Worm (Caenorhabditis elegans) whole organism, L1 larva: ENCODE measurements around the gene copd-1.

Experiments
- C04F5.9 ChIP-seq: sonication (generic microtip); optimal IDR thresholded peaks from 2 replicates; lab custom pipeline; 2016; ENCODE audit warnings: missing genetic modification characterization, missing compliant biosample characterization
- C16A3.4 ChIP-seq: fragments of 150-350 bp; optimal IDR thresholded peaks from 2 replicates; lab custom pipeline; 2014; ENCODE audit warnings: missing biosample characterization, missing genetic modification characterization
- F16B12.6 ChIP-seq: fragments of 150-350 bp; optimal IDR thresholded peaks from 2 replicates; lab custom pipeline; 2014; ENCODE audit warnings: missing biosample characterization, missing genetic modification characterization
- aha-1 ChIP-seq: fragments of 150-350 bp; optimal IDR thresholded peaks from 2 replicates; lab custom pipeline; 2014; ENCODE audit warnings: missing biosample characterization, missing genetic modification characterization
- alr-1 ChIP-seq: fragments of 200-800 bp; sonication (Bioruptor generic); optimal IDR thresholded peaks from 2 replicates; lab custom pipeline; 2018; ENCODE audit warnings: borderline replicate concordance, mild to moderate bottlenecking, missing genetic modification characterization, missing compliant biosample characterization
- aly-2 ChIP-seq: fragments of 150-350 bp; optimal IDR thresholded peaks from 2 replicates; lab custom pipeline; 2014; ENCODE audit warnings: missing biosample characterization, missing genetic modification characterization
- ama-1 ChIP-seq: fragments of 150-350 bp; optimal IDR thresholded peaks from 2 replicates; lab custom pipeline; 2014
- ceh-63 ChIP-seq: fragments of 200-800 bp; sonication (Bioruptor generic); optimal IDR thresholded peaks from 2 replicates; lab custom pipeline; 2018; ENCODE audit warnings: mild to moderate bottlenecking, missing genetic modification characterization, missing compliant biosample characterization
- ceh-82 ChIP-seq, 3 experiments: fragments of 150-350 bp in 1 of 3; sonication (generic microtip) in 2 of 3; optimal IDR thresholded peaks; 2 replicates each; lab custom pipeline; 2014 to 2017; ENCODE audit warnings: missing biosample characterization in 3 of 3, missing genetic modification characterization in 3 of 3
- ceh-88 ChIP-seq: fragments of 200-800 bp; sonication (Bioruptor generic); IDR thresholded peaks from 2 replicates; pipeline ENCODE4 v1.3.6; 2022; ENCODE audit warnings: missing genetic modification characterization, missing compliant biosample characterization
- dsc-1 ChIP-seq: sonication (generic microtip); optimal IDR thresholded peaks from 2 replicates; lab custom pipeline; 2016; ENCODE audit warnings: mild to moderate bottlenecking, missing genetic modification characterization, missing compliant biosample characterization
- efl-1 ChIP-seq, 4 experiments: fragments of 150-350 bp; optimal IDR thresholded peaks in 3 of 4; peaks in 1 of 4; 1 replicate in 1 of 4; 2 replicates in 3 of 4; lab custom pipeline; 2014; ENCODE audit warnings: missing biosample characterization in 2 of 4, missing genetic modification characterization in 2 of 4, missing genetic modification reagents in 2 of 4
- efl-3 ChIP-seq: fragments of 200-800 bp; sonication (Bioruptor generic); optimal IDR thresholded peaks from 2 replicates; lab custom pipeline; 2018; ENCODE audit warnings: mild to moderate bottlenecking, missing genetic modification characterization, missing compliant biosample characterization
- egl-13 ChIP-seq: sonication (generic microtip); optimal IDR thresholded peaks from 2 replicates; lab custom pipeline; 2016; ENCODE audit warnings: missing genotype, missing genetic modification reagents, missing genetic modification characterization, missing compliant biosample characterization
- egl-27 ChIP-seq, 2 experiments: fragments of 150-350 bp in 1 of 2; sonication (generic microtip); optimal IDR thresholded peaks; 3 replicates each; lab custom pipeline; 2017 to 2018; ENCODE audit warnings: missing biosample characterization in 2 of 2, missing genetic modification characterization in 2 of 2, missing genetic modification reagents in 2 of 2
- elt-2 ChIP-seq: sonication (generic microtip); optimal IDR thresholded peaks from 2 replicates; lab custom pipeline; 2016; ENCODE audit warnings: missing genetic modification characterization, mild to moderate bottlenecking, inconsistent platforms, missing compliant biosample characterization, missing genetic modification reagents
- ets-5 ChIP-seq: fragments of 200-800 bp; sonication (Bioruptor generic); IDR thresholded peaks from 2 replicates; pipeline ENCODE4 v1.3.6; 2022; ENCODE audit warnings: missing genetic modification characterization, missing compliant biosample characterization
- fkh-10 ChIP-seq: sonication (generic microtip); optimal IDR thresholded peaks from 2 replicates; lab custom pipeline; 2017; ENCODE audit warnings: missing biosample characterization, missing genetic modification reagents, missing genetic modification characterization
- fkh-4 ChIP-seq: sonication (generic microtip); optimal IDR thresholded peaks from 2 replicates; lab custom pipeline; 2016; ENCODE audit warnings: missing compliant biosample characterization, missing genetic modification characterization, borderline replicate concordance
- fkh-8 ChIP-seq: sonication (generic microtip); optimal IDR thresholded peaks from 2 replicates; lab custom pipeline; 2016; ENCODE audit warnings: mild to moderate bottlenecking, missing genetic modification characterization, missing compliant biosample characterization
- fos-1 ChIP-seq: fragments of 150-350 bp; optimal IDR thresholded peaks from 2 replicates; lab custom pipeline; 2014; ENCODE audit warnings: missing biosample characterization, missing genetic modification characterization
- grh-1 ChIP-seq: fragments of 200-800 bp; sonication (Bioruptor generic); IDR thresholded peaks from 2 replicates; pipeline ENCODE4 v1.3.6; 2022; ENCODE audit warnings: missing genetic modification reagents, missing genetic modification characterization, missing compliant biosample characterization
- hpl-2 ChIP-seq: fragments of 150-350 bp; optimal IDR thresholded peaks from 2 replicates; lab custom pipeline; 2014; ENCODE audit warnings: missing biosample characterization, missing genetic modification reagents, missing genetic modification characterization
- irx-1 ChIP-seq: sonication (generic microtip); optimal IDR thresholded peaks from 2 replicates; lab custom pipeline; 2016; ENCODE audit warnings: missing genetic modification characterization, missing compliant biosample characterization
- isw-1 ChIP-seq: fragments of 200-800 bp; sonication (Bioruptor generic); IDR thresholded peaks from 2 replicates; pipeline ENCODE4 v1.3.6; 2022; ENCODE audit warnings: missing genetic modification characterization, missing compliant biosample characterization
- jun-1 ChIP-seq: fragments of 150-350 bp; optimal IDR thresholded peaks from 2 replicates; lab custom pipeline; 2014; ENCODE audit warnings: missing biosample characterization, missing genetic modification reagents, missing genetic modification characterization
- lin-35 ChIP-seq, 2 experiments: fragments of 150-350 bp; optimal IDR thresholded peaks; 2 replicates each; lab custom pipeline; 2014; ENCODE audit warnings: missing biosample characterization in 2 of 2, missing genetic modification characterization in 2 of 2, missing genetic modification reagents in 2 of 2
- lin-39 ChIP-seq: fragments of 150-350 bp; optimal IDR thresholded peaks from 2 replicates; lab custom pipeline; 2014; ENCODE audit warnings: missing biosample characterization, missing genetic modification reagents, missing genetic modification characterization
- lir-3 ChIP-seq: sonication (generic microtip); optimal IDR thresholded peaks from 2 replicates; lab custom pipeline; 2016; ENCODE audit warnings: mild to moderate bottlenecking, missing genetic modification characterization, moderate library complexity, missing compliant biosample characterization; ENCODE audit not compliant: poor library complexity
- mab-9 ChIP-seq: fragments of 200-800 bp; sonication (Bioruptor generic); IDR thresholded peaks from 2 replicates; pipeline ENCODE4 v1.3.6; 2022; ENCODE audit warnings: missing genetic modification reagents, missing genetic modification characterization, missing compliant biosample characterization
- nhr-11 ChIP-seq: fragments of 150-350 bp; optimal IDR thresholded peaks from 2 replicates; lab custom pipeline; 2014; ENCODE audit warnings: missing biosample characterization, missing genetic modification characterization
- nhr-19 ChIP-seq: fragments of 200-800 bp; sonication (Bioruptor generic); conservative IDR thresholded peaks from 2 replicates; pipeline ENCODE4 v1.3.6; 2022; ENCODE audit warnings: missing genetic modification characterization, missing compliant biosample characterization
- nhr-20 ChIP-seq: sonication (generic microtip); optimal IDR thresholded peaks from 2 replicates; lab custom pipeline; 2016; ENCODE audit warnings: mild to moderate bottlenecking, missing genetic modification characterization, missing compliant biosample characterization
- nhr-47 ChIP-seq: sonication (generic microtip); optimal IDR thresholded peaks from 2 replicates; lab custom pipeline; 2016; ENCODE audit warnings: mild to moderate bottlenecking, missing genetic modification characterization, moderate library complexity, missing compliant biosample characterization
- nhr-71 ChIP-seq: sonication (generic microtip); optimal IDR thresholded peaks from 2 replicates; lab custom pipeline; 2016; ENCODE audit warnings: mild to moderate bottlenecking, missing genetic modification characterization, moderate library complexity, missing compliant biosample characterization
- nhr-76 ChIP-seq: sonication (generic microtip); optimal IDR thresholded peaks from 2 replicates; lab custom pipeline; 2017; ENCODE audit warnings: missing biosample characterization, missing genetic modification characterization
- nhr-77 ChIP-seq: fragments of 150-350 bp; optimal IDR thresholded peaks from 2 replicates; lab custom pipeline; 2014; ENCODE audit warnings: missing biosample characterization, missing genetic modification characterization
- nhr-85 ChIP-seq: sonication (generic microtip); peaks from one replicate; lab custom pipeline; 2016; ENCODE audit warnings: missing genetic modification characterization, inconsistent platforms, missing compliant biosample characterization
- nhr-90 ChIP-seq: sonication (generic microtip); optimal IDR thresholded peaks from 2 replicates; lab custom pipeline; 2016; ENCODE audit warnings: mild to moderate bottlenecking, missing genetic modification characterization, missing compliant biosample characterization; ENCODE audit not compliant: poor library complexity
- rnt-1 ChIP-seq: sonication (generic microtip); optimal IDR thresholded peaks from 2 replicates; lab custom pipeline; 2016; ENCODE audit warnings: mild to moderate bottlenecking, missing genetic modification characterization, moderate library complexity, missing compliant biosample characterization
- snpc-4 ChIP-seq: fragments of 150-350 bp; optimal IDR thresholded peaks from 2 replicates; lab custom pipeline; 2014; ENCODE audit warnings: missing biosample characterization, missing genetic modification characterization
- sox-4 ChIP-seq: sonication (generic microtip); optimal IDR thresholded peaks from 2 replicates; lab custom pipeline; 2016; ENCODE audit warnings: missing genetic modification characterization, missing compliant biosample characterization
- sptf-1 ChIP-seq: fragments of 150-350 bp; optimal IDR thresholded peaks from 2 replicates; lab custom pipeline; 2014; ENCODE audit warnings: missing biosample characterization, missing genetic modification characterization
- sup-37 ChIP-seq: fragments of 200-800 bp; sonication (Bioruptor generic); optimal IDR thresholded peaks from 2 replicates; lab custom pipeline; 2018; ENCODE audit warnings: mild to moderate bottlenecking, missing genetic modification characterization, missing compliant biosample characterization
- swsn-7 ChIP-seq: sonication (generic microtip); optimal IDR thresholded peaks from 2 replicates; lab custom pipeline; 2016; ENCODE audit warnings: missing genetic modification characterization, missing compliant biosample characterization
- tbx-2 ChIP-seq: sonication (generic microtip); optimal IDR thresholded peaks from 2 replicates; lab custom pipeline; 2016; ENCODE audit warnings: missing genetic modification characterization, missing compliant biosample characterization
- tlp-1 ChIP-seq: fragments of 150-350 bp; optimal IDR thresholded peaks from 2 replicates; lab custom pipeline; 2014; ENCODE audit warnings: missing biosample characterization, missing genetic modification characterization
- unc-30 ChIP-seq: sonication (generic microtip); optimal IDR thresholded peaks from 2 replicates; lab custom pipeline; 2017; ENCODE audit warnings: missing biosample characterization, missing genetic modification characterization
- unc-62 ChIP-seq: fragments of 150-350 bp; optimal IDR thresholded peaks from 2 replicates; lab custom pipeline; 2014; ENCODE audit warnings: missing biosample characterization, missing genetic modification reagents, missing genetic modification characterization
- unc-86 ChIP-seq: sonication (generic microtip); optimal IDR thresholded peaks from 2 replicates; lab custom pipeline; 2016; ENCODE audit warnings: missing genetic modification characterization, missing compliant biosample characterization
- unc-98 ChIP-seq: fragments of 200-800 bp; sonication (Bioruptor generic); IDR thresholded peaks from 2 replicates; pipeline ENCODE4 v1.3.6; 2022; ENCODE audit warnings: missing genetic modification characterization, missing compliant biosample characterization
- vab-15 ChIP-seq: sonication (generic microtip); optimal IDR thresholded peaks from 2 replicates; lab custom pipeline; 2017; ENCODE audit warnings: missing genotype, mild to moderate bottlenecking, missing genetic modification characterization, missing compliant biosample characterization
- zag-1 ChIP-seq: fragments of 150-350 bp; optimal IDR thresholded peaks from 2 replicates; lab custom pipeline; 2014; ENCODE audit warnings: missing biosample characterization, missing genetic modification characterization
- ztf-11 ChIP-seq, 2 experiments: sonication (generic microtip); optimal IDR thresholded peaks; 2 replicates each; lab custom pipeline; 2016 to 2017; ENCODE audit warnings: missing genetic modification characterization in 2 of 2, missing biosample characterization in 1 of 2, missing compliant biosample characterization in 1 of 2

The copd-1 gene

ce11 chrIII:6615064-6615463, 9.7 kb downstream of the copd-1 start, which contains the start of gene cmtr-2 (continued):
- TF ChIP-seq egl-27 (tag; optimal IDR thresholded peaks at IDR 0.05; lab: Kevin White, UChicago) (no peak), hpl-2 (GFP tag; lab: Kevin White, UChicago) (no peak), nhr-76 (tag; lab: Kevin White, UChicago) (no peak), vab-15 (tag; lab: Kevin White, UChicago) (no peak), zag-1 (tag; lab: Kevin White, UChicago) (no peak), jun-1 (tag; lab: Kevin White, UChicago) (no peak), sptf-1 (tag; lab: Kevin White, UChicago) (no peak), nhr-19 (GFP tag; lab: Robert Waterston, UW) (peak; percentile 79), isw-1 (GFP tag; lab: Robert Waterston, UW) (no peak), nhr-90 (tag; lab: Kevin White, UChicago) (peak; percentile 55), C16A3.4 (tag; lab: Kevin White, UChicago) (peak; percentile 40), rnt-1 (peak; percentile 61), fkh-4 (tag; lab: Kevin White, UChicago) (no peak), C04F5.9 (tag; lab: Kevin White, UChicago) (no peak), alr-1 (tag; lab: Kevin White, UChicago) (no peak), unc-30 (no peak), snpc-4 (tag; lab: Kevin White, UChicago) (peak; percentile 25), nhr-85 (no peak), fkh-8 (no peak), swsn-7 (tag; lab: Kevin White, UChicago) (peak; percentile 40), F16B12.6 (tag; lab: Kevin White, UChicago) (peak; percentile 3), fos-1 (no peak), efl-3 (GFP tag; lab: Kevin White, UChicago) (no peak), nhr-77 (peak; percentile 24), ama-1 (lab: Kevin White, UChicago) (no peak), lir-3 (tag; lab: Kevin White, UChicago) (no peak), ceh-63 (GFP tag; lab: Kevin White, UChicago) (no peak), nhr-47 (tag; lab: Kevin White, UChicago) (peak; percentile 63), tlp-1 (tag; lab: Kevin White, UChicago) (no peak), nhr-20 (tag; lab: Kevin White, UChicago) (peak; percentile 33), unc-86 (peak; percentile 10), egl-13 (tag; lab: Kevin White, UChicago) (no peak), unc-98 (GFP tag; lab: Robert Waterston, UW) (no peak), tbx-2 (tag; lab: Kevin White, UChicago) (peak; percentile 30), nhr-11 (tag; lab: Kevin White, UChicago) (no peak), dsc-1 (peak; percentile 34), irx-1 (tag; lab: Kevin White, UChicago) (peak; percentile 4), ets-5 (GFP tag; lab: Robert Waterston, UW) (no peak), sup-37 (GFP tag; lab: Kevin White, UChicago) (no peak), aly-2 (tag; lab: Kevin White, UChicago) (no peak), grh-1 (GFP tag; lab: Robert Waterston, UW) (no peak), sox-4 (tag; lab: Kevin White, UChicago) (no peak), lin-39 (tag; lab: Kevin White, UChicago) (no peak), efl-1 (optimal IDR thresholded peaks at IDR 0.05; lab: Kevin White, UChicago) (peak; percentile 95 to 98), efl-1 (GFP tag; optimal IDR thresholded peaks at IDR 0.05 in 1 of 2; lab: Kevin White, UChicago) (peak; percentile 96 to 100), aha-1 (tag; lab: Kevin White, UChicago) (no peak), nhr-71 (tag; lab: Kevin White, UChicago) (peak; percentile 64), ceh-82 (tag; optimal IDR thresholded peaks at IDR 0.05; lab: Kevin White, UChicago) (peak; percentile 6 to 22 (median 16)), ztf-11 (tag; optimal IDR thresholded peaks at IDR 0.05; lab: Kevin White, UChicago) (no peak), unc-62 (no peak), fkh-10 (GFP tag; lab: Kevin White, UChicago) (no peak), ceh-88 (GFP tag; lab: Robert Waterston, UW) (no peak), mab-9 (no peak), lin-35 (GFP tag; optimal IDR thresholded peaks at IDR 0.05; lab: Kevin White, UChicago) (peak; percentile 92 to 97), elt-2 (tag; lab: Kevin White, UChicago) (no peak)
